Fruit fly (Drosophila melanogaster) whole organism, embryonic: ENCODE measurements around the gene Seipin.

Source experiments
- C15 ChIP-seq: fragments of 200-800 bp; sonication (Bioruptor generic); IDR thresholded peaks from 3 replicates; pipeline ENCODE4 v1.3.6; 2022; ENCODE audit warnings: missing biosample characterization, missing genetic modification characterization
- CG11085 ChIP-seq: fragments of 200-800 bp; sonication (Bioruptor generic); IDR thresholded peaks from 2 replicates; pipeline ENCODE4 v1.3.6; 2022; ENCODE audit warnings: missing biosample characterization, missing genetic modification characterization
- CG11247 ChIP-seq: fragments of 200-800 bp; sonication (Bioruptor generic); IDR thresholded peaks from 2 replicates; pipeline ENCODE4 v1.3.6; 2022; ENCODE audit warnings: missing biosample characterization, missing genetic modification characterization
- CG12236 ChIP-seq: fragments of 200-800 bp; sonication (Bioruptor generic); optimal IDR thresholded peaks from 2 replicates; lab custom pipeline; 2016; ENCODE audit warnings: missing biosample characterization, missing genetic modification characterization
- CG12299 ChIP-seq: fragments of 200-800 bp; sonication (Bioruptor generic); optimal IDR thresholded peaks from 2 replicates; lab custom pipeline; 2018; ENCODE audit warnings: missing biosample characterization, mild to moderate bottlenecking, missing genetic modification characterization
- CG13287 ChIP-seq: fragments of 200-800 bp; sonication (Bioruptor generic); IDR thresholded peaks from 2 replicates; pipeline ENCODE4 v1.3.6; 2022; ENCODE audit warnings: missing biosample characterization, missing genetic modification characterization; ENCODE audit not compliant: partially characterized antibody
- CG13424 ChIP-seq: fragments of 200-800 bp; sonication (Bioruptor generic); optimal IDR thresholded peaks from 2 replicates; lab custom pipeline; 2019; ENCODE audit warnings: missing biosample characterization, mild to moderate bottlenecking, missing genetic modification characterization, moderate library complexity
- CG14441 ChIP-seq: fragments of 200-800 bp; sonication (Bioruptor generic); IDR thresholded peaks from 2 replicates; pipeline ENCODE4 v1.3.6; 2022; ENCODE audit warnings: missing biosample characterization, missing genetic modification characterization
- CG17912 ChIP-seq: fragments of 200-800 bp; sonication (Bioruptor generic); optimal IDR thresholded peaks from 2 replicates; lab custom pipeline; 2018; ENCODE audit warnings: missing biosample characterization, mild to moderate bottlenecking, missing genetic modification characterization
- CG2199 ChIP-seq: fragments of 200-800 bp; sonication (Bioruptor generic); IDR thresholded peaks from 3 replicates; pipeline ENCODE4 v1.3.6; 2022; ENCODE audit warnings: missing biosample characterization, missing genetic modification characterization
- CG30020 ChIP-seq: fragments of 200-800 bp; optimal IDR thresholded peaks from 2 replicates; lab custom pipeline; 2019; ENCODE audit warnings: missing biosample characterization, mild to moderate bottlenecking, missing genetic modification characterization, moderate library complexity
- CG31365 ChIP-seq: fragments of 200-800 bp; sonication (Bioruptor generic); optimal IDR thresholded peaks from 2 replicates; lab custom pipeline; 2018; ENCODE audit warnings: missing biosample characterization, mild to moderate bottlenecking, missing genetic modification characterization
- CG3163 ChIP-seq: fragments of 200-800 bp; sonication (Bioruptor generic); optimal IDR thresholded peaks from 3 replicates; lab custom pipeline; 2016; ENCODE audit warnings: missing biosample characterization, missing genetic modification characterization
- CG33557 ChIP-seq: fragments of 200-800 bp; sonication (Bioruptor generic); optimal IDR thresholded peaks from 2 replicates; lab custom pipeline; 2019; ENCODE audit warnings: missing biosample characterization, mild to moderate bottlenecking, missing genetic modification characterization, moderate library complexity
- CG43689 ChIP-seq: fragments of 200-800 bp; sonication (Bioruptor generic); IDR thresholded peaks from 2 replicates; pipeline ENCODE4 v1.3.6; 2022; ENCODE audit warnings: missing biosample characterization, missing genetic modification characterization
- CG5953 ChIP-seq: fragments of 200-800 bp; sonication (Bioruptor generic); IDR thresholded peaks from 2 replicates; pipeline ENCODE4 v1.3.6; 2022; ENCODE audit warnings: missing biosample characterization, missing genetic modification characterization
- CG7271 ChIP-seq: fragments of 200-800 bp; sonication (Bioruptor generic); optimal IDR thresholded peaks from 2 replicates; lab custom pipeline; 2018; ENCODE audit warnings: missing biosample characterization, mild to moderate bottlenecking, missing genetic modification characterization, moderate library complexity
- CG7987 ChIP-seq: fragments of 200-800 bp; sonication (Bioruptor generic); optimal IDR thresholded peaks from 2 replicates; lab custom pipeline; 2018; ENCODE audit warnings: missing biosample characterization, mild to moderate bottlenecking, missing genetic modification characterization, moderate library complexity
- CTCF ChIP-seq: fragments of 200-800 bp; sonication (Bioruptor generic); optimal IDR thresholded peaks from 2 replicates; lab custom pipeline; 2017; ENCODE audit warnings: missing biosample characterization, mild to moderate bottlenecking, missing genetic modification characterization, moderate library complexity
- CoRest ChIP-seq: fragments of 200-800 bp; sonication (Bioruptor generic); optimal IDR thresholded peaks from 3 replicates; lab custom pipeline; 2018; ENCODE audit warnings: missing biosample characterization, mild to moderate bottlenecking, missing genetic modification characterization, moderate library complexity
- Dbx ChIP-seq: fragments of 200-800 bp; sonication (Bioruptor generic); IDR thresholded peaks from 3 replicates; pipeline ENCODE4 v1.3.6; 2022; ENCODE audit warnings: missing biosample characterization, missing genetic modification characterization
- Dll ChIP-seq: fragments of 200-800 bp; sonication (Bioruptor generic); IDR thresholded peaks from 4 replicates; pipeline ENCODE4 v1.3.6; 2022; ENCODE audit warnings: missing biosample characterization, missing genetic modification characterization; ENCODE audit not compliant: partially characterized antibody
- Neu2 ChIP-seq: fragments of 200-800 bp; sonication (Bioruptor generic); optimal IDR thresholded peaks from 3 replicates; lab custom pipeline; 2016; ENCODE audit warnings: missing biosample characterization, missing genetic modification characterization, borderline replicate concordance
- Nf-YB ChIP-seq: fragments of 200-800 bp; sonication (Bioruptor generic); optimal IDR thresholded peaks from 3 replicates; lab custom pipeline; 2019; ENCODE audit warnings: missing biosample characterization, mild to moderate bottlenecking, missing genetic modification characterization, moderate library complexity
- Opbp ChIP-seq: fragments of 200-800 bp; sonication (Bioruptor generic); IDR thresholded peaks from 3 replicates; pipeline ENCODE4 v1.3.6; 2022; ENCODE audit warnings: missing biosample characterization, missing genetic modification characterization; ENCODE audit not compliant: partially characterized antibody
- Scr ChIP-seq: fragments of 200-800 bp; sonication (Bioruptor generic); IDR thresholded peaks from 2 replicates; pipeline ENCODE4 v1.3.6; 2022; ENCODE audit warnings: missing biosample characterization, missing genetic modification characterization; ENCODE audit not compliant: partially characterized antibody
- Sox102F ChIP-seq: fragments of 200-800 bp; sonication (Bioruptor generic); optimal IDR thresholded peaks from 2 replicates; lab custom pipeline; 2018; ENCODE audit warnings: missing biosample characterization, mild to moderate bottlenecking, missing genetic modification characterization, moderate library complexity
- Sry-β ChIP-seq: fragments of 200-800 bp; sonication (Bioruptor generic); optimal IDR thresholded peaks from 2 replicates; lab custom pipeline; 2018; ENCODE audit warnings: missing biosample characterization, mild to moderate bottlenecking, missing genetic modification characterization, moderate library complexity
- Sry-δ ChIP-seq: fragments of 200-800 bp; sonication (Bioruptor generic); optimal IDR thresholded peaks from 2 replicates; lab custom pipeline; 2016; ENCODE audit warnings: missing biosample characterization, missing genetic modification characterization
- Tbp ChIP-seq: fragments of >200 bp; optimal IDR thresholded peaks from 2 replicates; lab custom pipeline; 2018; ENCODE audit warnings: missing biosample characterization, missing genetic modification characterization
- Trl ChIP-seq, 3 experiments: fragments of >200 bp in 2 of 3; fragments of 200-800 bp in 1 of 3; sonication (Bioruptor generic) in 1 of 3; optimal IDR thresholded peaks; 2 replicates in 1 of 3; 3 replicates in 2 of 3; lab custom pipeline; 2016 to 2017; ENCODE audit warnings: missing biosample characterization in 1 of 3, missing genetic modification characterization in 1 of 3
- caup ChIP-seq: fragments of 200-800 bp; sonication (Bioruptor generic); optimal IDR thresholded peaks from 3 replicates; lab custom pipeline; 2017; ENCODE audit warnings: missing biosample characterization, mild to moderate bottlenecking, missing genetic modification characterization, moderate library complexity; ENCODE audit not compliant: severe bottlenecking
- crp ChIP-seq, 2 experiments: fragments of 200-800 bp; sonication (Bioruptor generic); optimal IDR thresholded peaks; 2 replicates in 1 of 2; 3 replicates in 1 of 2; lab custom pipeline; 2017; ENCODE audit warnings: missing biosample characterization in 2 of 2, missing genetic modification characterization in 2 of 2, mild to moderate bottlenecking in 1 of 2, moderate library complexity in 1 of 2
- da ChIP-seq: fragments of 200-800 bp; sonication (Bioruptor generic); optimal IDR thresholded peaks from 2 replicates; lab custom pipeline; 2016; ENCODE audit warnings: missing biosample characterization, missing genetic modification characterization
- grn ChIP-seq: fragments of 200-800 bp; sonication (Bioruptor generic); optimal IDR thresholded peaks from 3 replicates; lab custom pipeline; 2017; ENCODE audit warnings: missing biosample characterization, missing genetic modification characterization
- knrl ChIP-seq: fragments of 200-800 bp; sonication (Bioruptor generic); IDR thresholded peaks from 3 replicates; pipeline ENCODE4 v1.3.6; 2022; ENCODE audit warnings: missing biosample characterization, missing genetic modification characterization; ENCODE audit not compliant: partially characterized antibody
- pros ChIP-seq: fragments of 200-800 bp; sonication (Bioruptor generic); optimal IDR thresholded peaks from 3 replicates; lab custom pipeline; 2019; ENCODE audit warnings: missing biosample characterization, mild to moderate bottlenecking, missing genetic modification characterization, moderate library complexity
- ranshi ChIP-seq: fragments of 200-800 bp; sonication (Bioruptor generic); IDR thresholded peaks from 2 replicates; pipeline ENCODE4 v1.3.6; 2022; ENCODE audit warnings: missing biosample characterization, missing genetic modification characterization
- rib ChIP-seq: fragments of 200-800 bp; sonication (Bioruptor generic); IDR thresholded peaks from 2 replicates; pipeline ENCODE4 v1.3.6; 2022; ENCODE audit warnings: missing biosample characterization, missing genetic modification characterization
- schlank ChIP-seq: fragments of 200-800 bp; sonication (Bioruptor generic); optimal IDR thresholded peaks from 2 replicates; lab custom pipeline; 2018; ENCODE audit warnings: missing biosample characterization, mild to moderate bottlenecking, missing genetic modification characterization
- sens ChIP-seq: fragments of 200-800 bp; sonication (Bioruptor generic); peaks from one replicate; lab custom pipeline; 2016; ENCODE audit warnings: missing biosample characterization, missing genetic modification characterization
- sens-2 ChIP-seq: fragments of 200-800 bp; sonication (Bioruptor generic); IDR thresholded peaks from 2 replicates; pipeline ENCODE4 v1.3.6; 2022; ENCODE audit warnings: missing biosample characterization, missing genetic modification characterization
- sisA ChIP-seq: fragments of 200-800 bp; sonication (Bioruptor generic); IDR thresholded peaks from 2 replicates; pipeline ENCODE4 v1.3.6; 2022; ENCODE audit warnings: missing biosample characterization, missing genetic modification characterization
- sr ChIP-seq: fragments of 200-800 bp; sonication (Bioruptor generic); IDR thresholded peaks from 3 replicates; pipeline ENCODE4 v1.3.6; 2022; ENCODE audit warnings: missing biosample characterization, missing genetic modification characterization
- sug ChIP-seq: fragments of 200-800 bp; optimal IDR thresholded peaks from 2 replicates; lab custom pipeline; 2019; ENCODE audit warnings: missing biosample characterization, mild to moderate bottlenecking, missing genetic modification characterization, moderate library complexity
- tio ChIP-seq: fragments of 200-800 bp; sonication (Bioruptor generic); optimal IDR thresholded peaks from 2 replicates; lab custom pipeline; 2017; ENCODE audit warnings: missing biosample characterization, missing genetic modification characterization, inconsistent platforms
- trh ChIP-seq: fragments of 200-800 bp; sonication (Bioruptor generic); optimal IDR thresholded peaks from 2 replicates; lab custom pipeline; 2016; ENCODE audit warnings: missing biosample characterization, missing genetic modification characterization
- twi ChIP-seq: fragments of 200-800 bp; optimal IDR thresholded peaks from 2 replicates; lab custom pipeline; 2019; ENCODE audit warnings: missing biosample characterization, mild to moderate bottlenecking, missing genetic modification characterization, moderate library complexity
- tx ChIP-seq: fragments of 200-800 bp; sonication (Bioruptor generic); optimal IDR thresholded peaks from 2 replicates; lab custom pipeline; 2016; ENCODE audit warnings: missing biosample characterization, missing genetic modification characterization
- zfh2 ChIP-seq: fragments of 200-800 bp; sonication (Bioruptor generic); optimal IDR thresholded peaks from 2 replicates; lab custom pipeline; 2016; ENCODE audit warnings: missing biosample characterization, missing genetic modification characterization

The Seipin gene

dm6 chrX:2635953-2636715 is 16.5 kb downstream of the Seipin start (continued):
- no peak for TF ChIP-seq CG12299
- peak; percentile 16 for TF ChIP-seq Sry-δ (GFP tag; lab: Kevin White, UChicago)
- no peak for TF ChIP-seq sens-2 (GFP tag; lab: Robert Waterston, UW)
- peak in 1 of 2 experiments; percentile 12 for TF ChIP-seq crp (GFP tag; optimal IDR thresholded peaks at IDR 0.05; lab: Kevin White, UChicago)
- TF ChIP-seq CG3163 (GFP tag; lab: Kevin White, UChicago) = no peak
- no peak for TF ChIP-seq CG30020 (tag; lab: Kevin White, UChicago)
- no peak for TF ChIP-seq ranshi (GFP tag; lab: Robert Waterston, UW)
- no peak for TF ChIP-seq grn (GFP tag; lab: Kevin White, UChicago)
- no peak for TF ChIP-seq CG17912 (GFP tag; lab: Kevin White, UChicago)
- TF ChIP-seq CG7271 (tag; lab: Kevin White, UChicago) = no peak
- TF ChIP-seq Neu2 (GFP tag; lab: Kevin White, UChicago) = no peak
- no peak for TF ChIP-seq CG33557 (GFP tag; lab: Kevin White, UChicago)
- peak; percentile 28; the same call in 1 of the 2 replicates for TF ChIP-seq CG13287
- TF ChIP-seq CTCF (GFP tag; lab: Kevin White, UChicago) = no peak
- no peak for TF ChIP-seq CG7987 (GFP tag; lab: Kevin White, UChicago)
- peak; percentile 11 to 47 for TF ChIP-seq Trl (optimal IDR thresholded peaks at IDR 0.05; lab: Kevin White, UChicago)
- TF ChIP-seq Trl (GFP tag; optimal IDR thresholded peaks at IDR 0.05; lab: Kevin White, UChicago) = no peak
- no peak for TF ChIP-seq zfh2 (GFP tag; lab: Kevin White, UChicago)
- TF ChIP-seq rib (GFP tag; lab: Robert Waterston, UW) = no peak
- no peak for TF ChIP-seq da
- TF ChIP-seq sens = peak; percentile 15
- TF ChIP-seq tx (GFP tag; lab: Kevin White, UChicago) = no peak
- TF ChIP-seq Dbx (GFP tag; lab: Robert Waterston, UW) = no peak
- TF ChIP-seq trh (GFP tag; lab: Kevin White, UChicago) = no peak
- no peak for TF ChIP-seq twi (tag; lab: Kevin White, UChicago)
- TF ChIP-seq CG12236 (GFP tag; lab: Kevin White, UChicago) = no peak
- no peak for TF ChIP-seq CG43689
- TF ChIP-seq Tbp (GFP tag; lab: Kevin White, UChicago) = no peak
- TF ChIP-seq CG11085 (GFP tag; lab: Robert Waterston, UW) = no peak
- TF ChIP-seq caup (GFP tag; lab: Kevin White, UChicago) = no peak
- TF ChIP-seq Sox102F (GFP tag; lab: Kevin White, UChicago) = no peak
- no peak for TF ChIP-seq CG13424 (tag; lab: Kevin White, UChicago)
- TF ChIP-seq knrl (GFP tag; lab: Robert Waterston, UW) = peak; percentile 20; the same call in 1 of the 3 replicates
- TF ChIP-seq sr (GFP tag; lab: Robert Waterston, UW) = no peak
- TF ChIP-seq CG11247 (GFP tag; lab: Robert Waterston, UW) = no peak
- TF ChIP-seq C15 (GFP tag; lab: Robert Waterston, UW) = no peak
- no peak for TF ChIP-seq Sry-β
- no peak for TF ChIP-seq sug (tag; lab: Kevin White, UChicago)
- no peak for TF ChIP-seq CG31365 (tag; lab: Kevin White, UChicago)
- no peak for TF ChIP-seq CoRest (tag; lab: Kevin White, UChicago)
- TF ChIP-seq Scr (GFP tag; lab: Robert Waterston, UW) = 0 out of 2 replicates have a peak, but pooled peaks have one; percentile 31
- TF ChIP-seq Opbp (GFP tag; lab: Robert Waterston, UW) = no peak
- TF ChIP-seq CG2199 = no peak
- no peak for TF ChIP-seq schlank
- TF ChIP-seq CG14441 (GFP tag; lab: Robert Waterston, UW) = no peak
- no peak for TF ChIP-seq Dll (GFP tag; lab: Robert Waterston, UW)
- no peak for TF ChIP-seq Nf-YB (GFP tag; lab: Kevin White, UChicago)
- no peak for TF ChIP-seq CG5953 (GFP tag; lab: Robert Waterston, UW)
- TF ChIP-seq pros (GFP tag; lab: Kevin White, UChicago) = no peak
- TF ChIP-seq tio = no peak
- TF ChIP-seq sisA = no peak
